Fruit fly (Drosophila melanogaster) whole organism, embryonic: ENCODE results near the gene CG3119.

ENCODE experiments used
- Awh ChIP-seq: fragments of 200-800 bp; sonication (Bioruptor generic); IDR thresholded peaks from 2 replicates; pipeline ENCODE4, ENCODE4 v1.3.6; 2022; ENCODE audit warnings: missing biosample characterization, missing genetic modification characterization
- Blimp-1 ChIP-seq: fragments of 200-800 bp; sonication (Bioruptor generic); optimal IDR thresholded peaks from 3 replicates; lab custom pipeline; 2018; ENCODE audit warnings: missing biosample characterization, missing genetic modification characterization, mild to moderate bottlenecking, moderate library complexity, missing genetic modification reagents
- CG10267 ChIP-seq: fragments of 200-800 bp; sonication (Bioruptor generic); optimal IDR thresholded peaks from 2 replicates; lab custom pipeline; 2018; ENCODE audit warnings: missing biosample characterization, mild to moderate bottlenecking, missing genetic modification characterization, moderate library complexity
- CG10462 ChIP-seq: fragments of 200-800 bp; sonication (Bioruptor generic); optimal IDR thresholded peaks from 2 replicates; lab custom pipeline; 2016; ENCODE audit warnings: missing biosample characterization, missing genetic modification characterization
- CG10543 ChIP-seq: fragments of 200-800 bp; sonication (Bioruptor generic); optimal IDR thresholded peaks from 3 replicates; lab custom pipeline; 2017; ENCODE audit warnings: missing biosample characterization, mild to moderate bottlenecking, missing genetic modification characterization, moderate library complexity
- CG10565 ChIP-seq: fragments of 200-800 bp; sonication (Bioruptor generic); optimal IDR thresholded peaks from 3 replicates; lab custom pipeline; 2016; ENCODE audit warnings: missing biosample characterization, mild to moderate bottlenecking, missing genetic modification characterization
- CG10979 ChIP-seq: fragments of 200-800 bp; sonication (Bioruptor generic); optimal IDR thresholded peaks from 2 replicates; lab custom pipeline; 2018; ENCODE audit warnings: missing biosample characterization, mild to moderate bottlenecking, missing genetic modification characterization, moderate library complexity
- CG12391 ChIP-seq: fragments of 200-800 bp; sonication (Bioruptor generic); optimal IDR thresholded peaks from 3 replicates; lab custom pipeline; 2018; ENCODE audit warnings: missing biosample characterization, mild to moderate bottlenecking, missing genetic modification characterization, moderate library complexity
- CG12744 ChIP-seq: fragments of 200-800 bp; sonication (Bioruptor generic); optimal IDR thresholded peaks from 2 replicates; lab custom pipeline; 2016; ENCODE audit warnings: missing biosample characterization, missing genetic modification characterization
- CG12769 ChIP-seq: fragments of 200-800 bp; sonication (Bioruptor generic); optimal IDR thresholded peaks from 2 replicates; lab custom pipeline; 2019; ENCODE audit warnings: missing biosample characterization, mild to moderate bottlenecking, missing genetic modification characterization, moderate library complexity
- CG14050 ChIP-seq: fragments of 200-800 bp; sonication (Bioruptor generic); IDR thresholded peaks from 3 replicates; pipeline ENCODE4 v1.3.6; 2022; ENCODE audit warnings: missing biosample characterization, missing genetic modification characterization
- CG14710 ChIP-seq: fragments of 200-800 bp; sonication (Bioruptor generic); optimal IDR thresholded peaks from 3 replicates; lab custom pipeline; 2019; ENCODE audit warnings: missing biosample characterization, mild to moderate bottlenecking, missing genetic modification characterization, moderate library complexity
- CG15269 ChIP-seq: fragments of 200-800 bp; sonication (Bioruptor generic); optimal IDR thresholded peaks from 2 replicates; lab custom pipeline; 2018; ENCODE audit warnings: missing biosample characterization, mild to moderate bottlenecking, missing genetic modification characterization, moderate library complexity
- CG18262 ChIP-seq: fragments of 200-800 bp; optimal IDR thresholded peaks from 3 replicates; lab custom pipeline; 2019; ENCODE audit warnings: missing biosample characterization, mild to moderate bottlenecking, missing genetic modification characterization, moderate library complexity
- CG31388 ChIP-seq: fragments of 200-800 bp; sonication (Bioruptor generic); optimal IDR thresholded peaks from 2 replicates; lab custom pipeline; 2016; ENCODE audit warnings: missing biosample characterization, missing genetic modification characterization
- CG34224 ChIP-seq: fragments of 200-800 bp; sonication (Bioruptor generic); IDR thresholded peaks from 3 replicates; pipeline ENCODE4 v1.3.6; 2022; ENCODE audit warnings: missing biosample characterization, missing genetic modification characterization; ENCODE audit not compliant: partially characterized antibody
- CG3838 ChIP-seq: fragments of 200-800 bp; sonication (Bioruptor generic); optimal IDR thresholded peaks from 3 replicates; lab custom pipeline; 2016; ENCODE audit warnings: missing biosample characterization, missing genetic modification characterization
- CG4707 ChIP-seq: fragments of 200-800 bp; sonication (Bioruptor generic); optimal IDR thresholded peaks from 2 replicates; lab custom pipeline; 2018; ENCODE audit warnings: missing biosample characterization, mild to moderate bottlenecking, missing genetic modification characterization, moderate library complexity
- CG5180 ChIP-seq: fragments of 200-800 bp; sonication (Bioruptor generic); optimal IDR thresholded peaks from 3 replicates; lab custom pipeline; 2017; ENCODE audit warnings: missing biosample characterization, missing genetic modification characterization, mild to moderate bottlenecking, moderate library complexity, missing genetic modification reagents
- CG5245 ChIP-seq: fragments of 200-800 bp; sonication (Bioruptor generic); optimal IDR thresholded peaks from 3 replicates; lab custom pipeline; 2016; ENCODE audit warnings: missing biosample characterization, missing genetic modification characterization
- CG9437 ChIP-seq: fragments of 200-800 bp; sonication (Bioruptor generic); optimal IDR thresholded peaks from 2 replicates; lab custom pipeline; 2018; ENCODE audit warnings: missing biosample characterization, mild to moderate bottlenecking, missing genetic modification characterization
- Dad ChIP-seq: fragments of 200-800 bp; sonication (Bioruptor generic); optimal IDR thresholded peaks from 3 replicates; lab custom pipeline; 2016; ENCODE audit warnings: missing biosample characterization, missing genetic modification characterization
- ERR ChIP-seq: fragments of 200-800 bp; sonication (Bioruptor generic); optimal IDR thresholded peaks from 2 replicates; lab custom pipeline; 2016; ENCODE audit warnings: missing biosample characterization, missing genetic modification characterization
- Ets97D ChIP-seq: fragments of 200-800 bp; sonication (Bioruptor generic); optimal IDR thresholded peaks from 3 replicates; lab custom pipeline; 2016; ENCODE audit warnings: missing biosample characterization, missing genetic modification characterization
- HmgD ChIP-seq: fragments of 200-800 bp; sonication (Bioruptor generic); optimal IDR thresholded peaks from 3 replicates; lab custom pipeline; 2016; ENCODE audit warnings: missing biosample characterization, missing genetic modification characterization
- Hr3 ChIP-seq: fragments of 200-800 bp; sonication (Bioruptor generic); optimal IDR thresholded peaks from 3 replicates; lab custom pipeline; 2016; ENCODE audit warnings: missing biosample characterization, missing genetic modification characterization
- Jarid2 ChIP-seq: fragments of 200-800 bp; sonication (Bioruptor generic); optimal IDR thresholded peaks from 3 replicates; lab custom pipeline; 2017; ENCODE audit warnings: mild to moderate bottlenecking, missing biosample characterization, missing genetic modification reagents, missing genetic modification characterization
- MBD-R2 ChIP-seq: fragments of 200-800 bp; sonication (Bioruptor generic); IDR thresholded peaks from 2 replicates; pipeline ENCODE4 v1.3.6; 2022; ENCODE audit warnings: missing biosample characterization, missing genetic modification characterization
- Med ChIP-seq: fragments of 200-800 bp; sonication (Bioruptor generic); peaks from one replicate; lab custom pipeline; 2016; ENCODE audit warnings: missing biosample characterization, missing genetic modification characterization, mild to moderate bottlenecking, inconsistent platforms, moderate library complexity
- NC2α ChIP-seq: fragments of 200-800 bp; sonication (Bioruptor generic); optimal IDR thresholded peaks from 2 replicates; lab custom pipeline; 2016; ENCODE audit warnings: missing biosample characterization, missing genetic modification characterization
- NFAT ChIP-seq: fragments of 200-800 bp; sonication (Bioruptor generic); IDR thresholded peaks from 2 replicates; pipeline ENCODE4 v1.3.6; 2022; ENCODE audit warnings: missing biosample characterization, missing genetic modification characterization
- abd-A ChIP-seq: fragments of 200-800 bp; sonication (Bioruptor generic); optimal IDR thresholded peaks from 3 replicates; lab custom pipeline; 2019; ENCODE audit warnings: missing biosample characterization, mild to moderate bottlenecking, missing genetic modification characterization, moderate library complexity
- aop ChIP-seq: fragments of 200-800 bp; sonication (Bioruptor generic); IDR thresholded peaks from 2 replicates; pipeline ENCODE4 v1.3.6; 2022; ENCODE audit warnings: missing biosample characterization, missing genetic modification characterization
- az2 ChIP-seq: fragments of 200-800 bp; sonication (Bioruptor generic); optimal IDR thresholded peaks from 3 replicates; lab custom pipeline; 2016; ENCODE audit warnings: missing biosample characterization, missing genetic modification characterization
- bsh ChIP-seq, 2 experiments: fragments of 200-800 bp; sonication (Bioruptor generic); optimal IDR thresholded peaks; 2 replicates each; lab custom pipeline; 2017 to 2018; ENCODE audit warnings: mild to moderate bottlenecking in 2 of 2, missing biosample characterization in 2 of 2, missing genetic modification characterization in 2 of 2, moderate library complexity in 1 of 2
- chn ChIP-seq: fragments of 200-800 bp; sonication (Bioruptor generic); optimal IDR thresholded peaks from 2 replicates; lab custom pipeline; 2016; ENCODE audit warnings: missing biosample characterization, missing genetic modification characterization
- ci ChIP-seq: fragments of 200-800 bp; sonication (Bioruptor generic); IDR thresholded peaks from 3 replicates; pipeline ENCODE4 v1.3.6; 2022; ENCODE audit warnings: missing biosample characterization, missing genetic modification characterization
- crol ChIP-seq: fragments of 200-800 bp; sonication (Bioruptor generic); IDR thresholded peaks from 2 replicates; pipeline ENCODE4 v1.3.6; 2022; ENCODE audit warnings: missing biosample characterization, missing genetic modification characterization
- crp ChIP-seq, 2 experiments: fragments of 200-800 bp; sonication (Bioruptor generic); optimal IDR thresholded peaks; 2 replicates in 1 of 2; 3 replicates in 1 of 2; lab custom pipeline; 2017; ENCODE audit warnings: missing biosample characterization in 2 of 2, missing genetic modification characterization in 2 of 2, mild to moderate bottlenecking in 1 of 2, moderate library complexity in 1 of 2
- ftz-f1 ChIP-seq: fragments of 200-800 bp; sonication (Bioruptor generic); optimal IDR thresholded peaks from 2 replicates; lab custom pipeline; 2016; ENCODE audit warnings: missing biosample characterization, missing genetic modification characterization
- ham ChIP-seq: fragments of 200-800 bp; sonication (Bioruptor generic); IDR thresholded peaks from 2 replicates; pipeline ENCODE4 v1.3.6; 2022; ENCODE audit warnings: missing biosample characterization, missing genetic modification characterization
- onecut ChIP-seq: fragments of 200-800 bp; sonication (Bioruptor generic); IDR thresholded peaks from 2 replicates; pipeline ENCODE4 v1.3.6; 2022; ENCODE audit warnings: missing biosample characterization, missing genetic modification characterization
- p53 ChIP-seq: fragments of 200-800 bp; sonication (Bioruptor generic); optimal IDR thresholded peaks from 2 replicates; lab custom pipeline; 2016; ENCODE audit warnings: missing biosample characterization, missing genetic modification characterization
- pnt ChIP-seq: fragments of 200-800 bp; sonication (Bioruptor generic); optimal IDR thresholded peaks from 3 replicates; lab custom pipeline; 2016; ENCODE audit warnings: missing biosample characterization, missing genetic modification characterization
- sim ChIP-seq: fragments of 200-800 bp; sonication (Bioruptor generic); IDR thresholded peaks from 2 replicates; pipeline ENCODE4 v1.3.6; 2022; ENCODE audit warnings: missing biosample characterization, missing genetic modification characterization
- sna ChIP-seq: fragments of 200-800 bp; sonication (Bioruptor generic); IDR thresholded peaks from 2 replicates; pipeline ENCODE4 v1.3.6; 2022; ENCODE audit warnings: missing biosample characterization, missing genetic modification characterization; ENCODE audit not compliant: partially characterized antibody
- so ChIP-seq: fragments of 200-800 bp; sonication (Bioruptor generic); IDR thresholded peaks from 3 replicates; pipeline ENCODE4 v1.3.6; 2022; ENCODE audit warnings: missing biosample characterization, missing genetic modification characterization
- sug ChIP-seq: fragments of 200-800 bp; optimal IDR thresholded peaks from 2 replicates; lab custom pipeline; 2019; ENCODE audit warnings: missing biosample characterization, mild to moderate bottlenecking, missing genetic modification characterization, moderate library complexity
- unc-4 ChIP-seq: fragments of 200-800 bp; sonication (Bioruptor generic); IDR thresholded peaks from 2 replicates; pipeline ENCODE4 v1.3.6; 2022; ENCODE audit warnings: missing biosample characterization, missing genetic modification characterization; ENCODE audit not compliant: partially characterized antibody

CG3119 gene

dm6 chr2L:2804634-2805311, 32.9 kb downstream of the CG3119 start, which contains the start of gene daw (continued):
- TF ChIP-seq MBD-R2 (GFP tag; lab: Robert Waterston, UW) (no peak; the same call in 1 of the 2 replicates), so (GFP tag; lab: Robert Waterston, UW) (no peak), onecut (GFP tag; lab: Robert Waterston, UW) (no peak), CG12769 (tag; lab: Kevin White, UChicago) (peak; percentile 68), Ets97D (no peak), CG34224 (peak; percentile 13; the same call in 1 of the 3 replicates), Awh (no peak), p53 (GFP tag; lab: Kevin White, UChicago) (no peak), CG12391 (tag; lab: Kevin White, UChicago) (no peak), ftz-f1 (GFP tag; lab: Kevin White, UChicago) (peak; percentile 11), Dad (GFP tag; lab: Kevin White, UChicago) (no peak), CG12744 (GFP tag; lab: Kevin White, UChicago) (no peak), HmgD (GFP tag; lab: Kevin White, UChicago) (peak; percentile 23), Hr3 (no peak), CG15269 (no peak), CG10462 (no peak), NFAT (peak; percentile 25; the same call in 1 of the 2 replicates), CG5245 (GFP tag; lab: Kevin White, UChicago) (no peak), CG9437 (no peak), crol (peak; percentile 90), abd-A (no peak), sug (tag; lab: Kevin White, UChicago) (peak; percentile 93), CG10979 (tag; lab: Kevin White, UChicago) (no peak), unc-4 (no peak), CG10543 (GFP tag; lab: Kevin White, UChicago) (peak; percentile 52), aop (GFP tag; lab: Robert Waterston, UW) (peak; percentile 39; the same call in 1 of the 2 replicates), CG18262 (tag; lab: Kevin White, UChicago) (no peak), Jarid2 (GFP tag; lab: Kevin White, UChicago) (no peak), NC2α (GFP tag; lab: Kevin White, UChicago) (no peak), CG14050 (GFP tag; lab: Robert Waterston, UW) (no peak), crp (GFP tag; optimal IDR thresholded peaks at IDR 0.05; lab: Kevin White, UChicago) (no peak), sim (no peak), chn (peak; percentile 21), pnt (GFP tag; lab: Kevin White, UChicago) (no peak), CG10267 (tag; lab: Kevin White, UChicago) (no peak), ERR (peak; percentile 22), sna (GFP tag; lab: Robert Waterston, UW) (peak; percentile 56; the same call in 1 of the 2 replicates), Med (GFP tag; lab: Kevin White, UChicago) (peak; percentile 60), bsh (GFP tag; optimal IDR thresholded peaks at IDR 0.05; lab: Kevin White, UChicago) (peak in 1 of 2 experiments; percentile 77), CG31388 (GFP tag; lab: Kevin White, UChicago) (no peak), CG3838 (GFP tag; lab: Kevin White, UChicago) (no peak), az2 (no peak), Blimp-1 (peak; percentile 26), CG5180 (GFP tag; lab: Kevin White, UChicago) (peak; percentile 99), ham (0 out of 2 replicates have a peak, but pooled peaks have one; percentile 20), CG4707 (GFP tag; lab: Kevin White, UChicago) (no peak), CG10565 (GFP tag; lab: Kevin White, UChicago) (no peak), ci (0 out of 3 replicates have a peak, but pooled peaks have one; percentile 42), CG14710 (tag; lab: Kevin White, UChicago) (no peak)
